Worm (Caenorhabditis elegans): Measurements from ENCODE around the gene sec-3.

Gene sec-3

ce11 chrX:3106137-3106536, 6.5 kb upstream of the sec-3 start, which contains the start of gene K10B3.5:
Gene K10B3.5 (minus strand): TSS chrX:3106479.
- TF ChIP-seq hlh-12 (tag; optimal IDR thresholded peaks at IDR 0.05), result no peak
- TF ChIP-seq tbp1 (GFP tag; optimal IDR thresholded peaks at IDR 0.05), result no peak
- peak; percentile 21 for TF ChIP-seq K12H6.12 (tag; optimal IDR thresholded peaks at IDR 0.05)
- TF ChIP-seq F23B12.7 (tag; optimal IDR thresholded peaks at IDR 0.05; ENCODE audit: insufficient read depth), result peak; percentile 78
- TF ChIP-seq nhr-80 (tag; optimal IDR thresholded peaks at IDR 0.05), result peak; percentile 46
- TF ChIP-seq efl-1 (GFP tag; optimal IDR thresholded peaks at IDR 0.05), result peak; percentile 59
- peak; percentile 15; the same call in 1 of the 2 replicates for TF ChIP-seq madf-6 (GFP tag; IDR thresholded peaks at IDR 0.05)
- peak; percentile 61 for TF ChIP-seq attf-5 (GFP tag; optimal IDR thresholded peaks at IDR 0.05)
- peak in 2 of 3 experiments; percentile 6 to 50 for TF ChIP-seq lin-35 (GFP tag; optimal IDR thresholded peaks at IDR 0.05)
- peak; percentile 51 for TF ChIP-seq dpl-1 (GFP tag; optimal IDR thresholded peaks at IDR 0.05)
- no peak for TF ChIP-seq mes-4 (tag; optimal IDR thresholded peaks at IDR 0.05)
- peak; percentile 48 for TF ChIP-seq lin-40 (tag; optimal IDR thresholded peaks at IDR 0.05)
- peak; percentile 28 for TF ChIP-seq ztf-18 (tag; optimal IDR thresholded peaks at IDR 0.05)
- TF ChIP-seq K11D2.4 (GFP tag; IDR thresholded peaks at IDR 0.05), result 0 out of 2 replicates have a peak, but pooled peaks have one; percentile 27
- peak; percentile 93 for TF ChIP-seq mcd-1 (GFP tag; IDR thresholded peaks at IDR 0.05)
- TF ChIP-seq sdz-38 (tag; optimal IDR thresholded peaks at IDR 0.05), result no peak
- peak; percentile 9 for TF ChIP-seq ztf-26 (tag; optimal IDR thresholded peaks at IDR 0.05)
- TF ChIP-seq C06A6.2 (GFP tag; conservative IDR thresholded peaks at IDR 0.05), result no peak
- no peak for TF ChIP-seq cebp-1 (GFP tag; IDR thresholded peaks at IDR 0.05)
- TF ChIP-seq cebp-1 (tag; optimal IDR thresholded peaks at IDR 0.05), result peak; percentile 59
- TF ChIP-seq nfya-2 (GFP tag; IDR thresholded peaks at IDR 0.05), result no peak
- TF ChIP-seq pha-4 (tag; optimal IDR thresholded peaks at IDR 0.05), result peak; percentile 44
- TF ChIP-seq snpc-4 (GFP tag; optimal IDR thresholded peaks at IDR 0.05), result no peak
- peak in 1 of 4 experiments; percentile 14 for TF ChIP-seq snpc-4 (tag; optimal IDR thresholded peaks at IDR 0.05)
- TF ChIP-seq hmg-1.2 (GFP tag; IDR thresholded peaks at IDR 0.05), result peak; percentile 57; the same call in 1 of the 2 replicates

DNA sequence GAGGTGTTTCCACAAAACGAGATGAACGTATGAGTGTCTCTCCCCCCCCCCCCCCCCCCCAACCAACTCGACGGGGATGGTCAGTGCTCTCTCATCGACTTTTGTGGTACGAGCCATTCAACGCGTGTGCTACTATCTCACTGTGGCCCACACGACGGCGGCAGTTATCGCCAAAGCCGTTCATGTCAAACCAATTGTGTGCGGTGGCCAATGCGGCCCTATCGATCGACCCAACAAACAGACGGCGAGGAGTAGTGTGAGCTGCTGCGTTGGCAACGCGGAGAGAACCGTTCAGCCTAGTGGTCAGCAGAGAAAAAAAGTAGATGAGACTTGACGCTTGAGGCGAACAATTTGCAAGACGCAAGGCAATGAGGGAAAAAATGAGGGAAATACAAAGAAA, 3.2 kb upstream of the sec-3 start:
- TF ChIP-seq Y95B8A.8 (GFP tag; IDR thresholded peaks at IDR 0.05), result no peak
- TF ChIP-seq somi-1 (GFP tag; optimal IDR thresholded peaks at IDR 0.05), result no peak
- no peak for TF ChIP-seq aptf-2 (GFP tag; conservative IDR thresholded peaks at IDR 0.05)
- no peak for TF ChIP-seq attf-5 (GFP tag; optimal IDR thresholded peaks at IDR 0.05)
- no peak for TF ChIP-seq ccch-3 (GFP tag; optimal IDR thresholded peaks at IDR 0.05)
- no peak for TF ChIP-seq pbrm-1 (GFP tag; IDR thresholded peaks at IDR 0.05)
- TF ChIP-seq nhr-179 (tag; optimal IDR thresholded peaks at IDR 0.05), result no peak
- no peak for TF ChIP-seq F39B2.1 (GFP tag; IDR thresholded peaks at IDR 0.05)
- no peak for TF ChIP-seq tbp1 (GFP tag; optimal IDR thresholded peaks at IDR 0.05)
- TF ChIP-seq F57A8.1 (GFP tag; optimal IDR thresholded peaks at IDR 0.05), result no peak
- no peak for TF ChIP-seq F22D6.2 (tag; optimal IDR thresholded peaks at IDR 0.05)
- TF ChIP-seq ceh-40 (GFP tag; IDR thresholded peaks at IDR 0.05), result no peak
- TF ChIP-seq Y79H2A.3 (GFP tag; conservative IDR thresholded peaks at IDR 0.05), result no peak
- no peak for TF ChIP-seq mxl-1 (tag; optimal IDR thresholded peaks at IDR 0.05)
- TF ChIP-seq lsl-1 (GFP tag; optimal IDR thresholded peaks at IDR 0.05), result no peak
- TF ChIP-seq egl-44 (GFP tag; IDR thresholded peaks at IDR 0.05), result no peak
- no peak for TF ChIP-seq mes-4 (tag; optimal IDR thresholded peaks at IDR 0.05)
- no peak for TF ChIP-seq hlh-26 (GFP tag; conservative IDR thresholded peaks at IDR 0.05)
- peak; percentile 33 to 39 for TF ChIP-seq let-607 (tag; optimal IDR thresholded peaks at IDR 0.05)
- no peak for TF ChIP-seq C06A6.2 (GFP tag; conservative IDR thresholded peaks at IDR 0.05)
- no peak for TF ChIP-seq let-526 (GFP tag; IDR thresholded peaks at IDR 0.05)
- TF ChIP-seq B0035.1 (tag; optimal IDR thresholded peaks at IDR 0.05), result no peak
- no peak for TF ChIP-seq F57C9.4 (tag; optimal IDR thresholded peaks at IDR 0.05)
- peak; percentile 29 for TF ChIP-seq nhr-80 (tag; optimal IDR thresholded peaks at IDR 0.05)
- TF ChIP-seq cebp-1 (GFP tag; IDR thresholded peaks at IDR 0.05), result no peak
- peak; percentile 12 for TF ChIP-seq cebp-1 (tag; optimal IDR thresholded peaks at IDR 0.05)
- no peak for TF ChIP-seq ceh-100 (GFP tag; IDR thresholded peaks at IDR 0.05)
- no peak for TF ChIP-seq pha-4 (tag; optimal IDR thresholded peaks at IDR 0.05)
- peak; percentile 33; the same call in 1 of the 2 replicates for TF ChIP-seq B0336.3 (GFP tag; IDR thresholded peaks at IDR 0.05)
- TF ChIP-seq lin-54 (GFP tag; optimal IDR thresholded peaks at IDR 0.05), result no peak
- TF ChIP-seq chd-7 (tag; optimal IDR thresholded peaks at IDR 0.05), result no peak

Measured in whole organism, young adult.